Worm (Caenorhabditis elegans) whole organism, L1 larva: Measurements from ENCODE around the gene ptpn-22.

Experiments used
- lin-13 ChIP-seq: fragments of 150-350 bp; optimal IDR thresholded peaks from 2 replicates; lab custom pipeline; 2014; ENCODE audit warnings: missing biosample characterization, missing genetic modification reagents, missing genetic modification characterization
- lsy-2 ChIP-seq, 2 experiments: fragments of 150-350 bp; optimal IDR thresholded peaks; 2 replicates each; lab custom pipeline; 2014; ENCODE audit warnings: missing biosample characterization in 2 of 2, missing genetic modification characterization in 2 of 2
- nhr-28 ChIP-seq: fragments of 150-350 bp; optimal IDR thresholded peaks from 2 replicates; lab custom pipeline; 2014; ENCODE audit warnings: missing biosample characterization, missing genetic modification characterization
- nhr-47 ChIP-seq: sonication (generic microtip); optimal IDR thresholded peaks from 2 replicates; lab custom pipeline; 2016; ENCODE audit warnings: mild to moderate bottlenecking, missing genetic modification characterization, moderate library complexity, missing compliant biosample characterization
- snpc-4 ChIP-seq: fragments of 150-350 bp; optimal IDR thresholded peaks from 2 replicates; lab custom pipeline; 2014; ENCODE audit warnings: missing biosample characterization, missing genetic modification characterization
- sptf-1 ChIP-seq: fragments of 150-350 bp; optimal IDR thresholded peaks from 2 replicates; lab custom pipeline; 2014; ENCODE audit warnings: missing biosample characterization, missing genetic modification characterization
- ztf-4 ChIP-seq: fragments of 150-350 bp; optimal IDR thresholded peaks from 2 replicates; lab custom pipeline; 2014; ENCODE audit warnings: missing biosample characterization, missing genetic modification characterization

DNA sequence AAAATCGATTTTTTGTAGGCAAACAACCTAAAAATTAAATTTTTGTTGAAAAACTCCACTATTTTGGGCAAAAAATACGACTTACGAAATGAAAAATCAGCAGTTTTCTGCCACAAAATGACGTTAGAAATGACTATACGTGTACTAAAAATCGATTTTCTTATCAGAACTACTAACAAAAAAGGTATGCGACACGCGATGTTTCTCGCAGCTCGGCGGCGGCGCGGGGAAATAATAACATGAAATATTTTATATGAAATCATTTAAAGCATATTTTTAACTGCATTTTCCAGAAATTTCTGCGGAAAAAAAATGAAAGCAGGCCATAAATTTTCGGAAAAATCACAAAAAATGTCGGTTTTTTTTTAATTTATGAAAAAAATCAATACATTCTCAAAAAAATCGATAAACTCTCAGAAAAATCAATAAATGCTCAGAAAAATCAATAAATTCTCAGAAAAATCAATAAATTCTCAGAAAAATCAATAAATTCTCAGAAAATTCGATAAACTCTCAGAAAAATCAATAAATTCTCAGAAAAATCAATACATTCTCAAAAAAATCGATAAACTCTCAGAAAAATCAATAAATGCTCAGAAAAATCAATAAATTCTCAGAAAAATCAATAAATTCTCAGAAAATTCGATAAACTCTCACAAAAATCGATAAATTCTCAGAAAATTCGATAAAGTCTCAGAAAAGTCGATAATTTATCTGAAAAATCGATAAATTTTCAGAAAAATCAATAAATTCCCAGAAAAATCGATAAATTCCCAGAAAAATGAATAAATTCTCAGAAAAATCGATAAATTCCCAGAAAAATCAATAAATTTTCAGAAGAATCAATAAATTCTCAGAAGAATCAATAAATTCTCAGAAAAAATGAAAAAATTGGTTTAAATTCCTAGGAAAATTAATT is at the start of gene ptpn-22:
- TF ChIP-seq sptf-1 (tag; lab: Kevin White, UChicago) (no peak), nhr-47 (no peak), ztf-4 (tag; lab: Kevin White, UChicago) (no peak), lin-13 (no peak), lsy-2 (tag; optimal IDR thresholded peaks at IDR 0.05; lab: Kevin White, UChicago) (no peak), snpc-4 (tag; lab: Kevin White, UChicago) (no peak), nhr-28 (tag; lab: Kevin White, UChicago) (no peak)
